Worm (Caenorhabditis elegans) whole organism, dauer: ENCODE data around the gene ikke-1.
"Not testable (repeated sequence)": the region's sequence is repeated elsewhere in the genome, so short reads cannot be mapped to it uniquely, and the experiment has no call there.

Experiments
- unc-62 ChIP-seq: sonication (generic microtip); optimal IDR thresholded peaks from 2 replicates; lab custom pipeline; 2017; ENCODE audit warnings: missing biosample characterization, missing genetic modification reagents, missing genetic modification characterization

Gene ikke-1

ce11 chrIII:9017181-9017651, 33.3 kb downstream of the ikke-1 start, which contains the start of gene F59B2.12:
Gene F59B2.12, plus strand, starts transcription at chrIII:9017601.
- no peak for TF ChIP-seq unc-62 (GFP tag; lab: Kevin White, UChicago)

ce11 chrIII:9012309-9012708, 38.2 kb downstream of the ikke-1 start, which contains the start of gene F59B2.9:
Gene F59B2.9, minus strand, starts transcription at chrIII:9012409.
- TF ChIP-seq unc-62 (GFP tag; lab: Kevin White, UChicago), result no peak

- TF ChIP-seq unc-62 (GFP tag; lab: Kevin White, UChicago), result no peak
These were observed 40.5 kb downstream of the ikke-1 start, which contains the start of gene F59B2.8 for ce11 chrIII:9010047-9010446. Gene F59B2.8, minus strand, starts transcription at chrIII:9010197.

DNA sequence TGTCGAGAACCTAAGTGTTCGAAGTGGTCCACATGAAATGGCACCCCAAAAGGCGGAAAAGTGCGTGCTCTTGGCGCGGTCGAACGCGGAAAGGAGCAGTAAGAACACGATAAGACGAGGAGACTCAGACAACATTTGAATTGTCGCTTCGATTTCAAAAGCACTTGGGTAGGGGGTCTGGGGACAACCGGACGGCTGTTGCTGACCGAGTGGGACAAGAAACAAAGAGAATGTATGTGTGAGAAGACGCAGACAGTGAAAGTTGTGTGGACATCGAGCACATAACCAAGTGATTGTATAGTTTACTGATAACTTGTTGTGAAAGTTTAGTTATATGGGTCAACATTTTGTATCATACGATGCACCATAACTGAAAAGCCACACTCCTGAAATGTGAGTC, 43.3 kb downstream of the ikke-1 start:
- no peak for TF ChIP-seq unc-62 (GFP tag; lab: Kevin White, UChicago)

DNA sequence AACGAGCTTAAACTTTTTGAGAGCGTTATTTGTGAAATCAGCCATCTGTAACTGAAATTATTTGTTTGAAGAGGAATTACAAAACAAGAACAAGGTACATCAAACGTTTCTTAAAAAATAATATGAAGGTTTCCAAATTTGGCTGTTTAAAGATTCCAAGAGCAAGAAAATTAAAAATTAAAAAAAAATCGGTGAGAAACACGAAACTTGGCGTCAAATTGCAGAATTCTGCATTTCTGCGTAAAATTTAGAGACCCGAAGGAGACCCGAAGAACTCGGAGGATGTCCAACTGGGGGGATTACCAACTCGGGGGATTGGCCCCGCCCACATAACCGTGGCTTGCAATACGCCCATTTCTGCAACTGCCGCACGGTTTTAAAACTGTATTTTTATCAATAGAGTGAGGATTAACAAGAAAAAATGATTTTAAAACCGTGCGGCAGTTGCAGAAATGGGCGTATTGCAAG, 44.6 kb downstream of the ikke-1 start, which contains the start of gene rab-6.1:
TSS of gene rab-6.1 (minus strand) at position 51 of the 468 bp plus-strand sequence.
- not testable (repeated sequence) for TF ChIP-seq unc-62 (GFP tag; lab: Kevin White, UChicago)

ce11 chrIII:9004658-9005057, 45.8 kb downstream of the ikke-1 start:
- no peak for TF ChIP-seq unc-62 (GFP tag; lab: Kevin White, UChicago)

ce11 chrIII:9002545-9002944, 48.0 kb downstream of the ikke-1 start, which contains the start of the genes F59B2.15 and zif-1:
Gene F59B2.15, minus strand, starts transcription at chrIII:9002645.
Gene zif-1, plus strand, starts transcription at chrIII:9002779.
- TF ChIP-seq unc-62 (GFP tag; lab: Kevin White, UChicago), result no peak

ce11 chrIII:9001899-9002298, 48.6 kb downstream of the ikke-1 start, which contains the start of gene rpn-6.2:
Gene rpn-6.2, minus strand, starts transcription at chrIII:9001999.
- TF ChIP-seq unc-62 (GFP tag; lab: Kevin White, UChicago), result no peak

- TF ChIP-seq unc-62 (GFP tag; lab: Kevin White, UChicago), result no peak
These were observed 49.0 kb downstream of the ikke-1 start for ce11 chrIII:9001491-9001890.

DNA sequence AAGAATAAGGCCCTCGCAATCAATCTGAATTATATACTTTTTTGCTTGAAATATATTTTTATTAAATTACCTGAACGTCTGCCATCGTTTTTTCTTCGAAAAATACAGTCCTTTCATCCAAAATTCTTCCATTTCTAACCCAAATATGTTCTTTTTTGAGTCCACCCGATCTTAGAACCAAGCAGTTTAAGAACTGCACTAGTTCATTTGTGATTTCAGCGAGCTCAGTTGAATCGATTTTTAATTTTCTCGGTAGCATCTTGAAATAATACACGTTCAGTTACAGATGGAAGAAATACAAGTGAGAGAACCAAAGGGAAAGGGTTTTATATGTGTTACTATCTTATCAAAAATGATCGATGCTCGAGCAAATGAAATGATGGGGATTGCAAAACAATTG, 51.0 kb downstream of the ikke-1 start, which contains the start of gene F59B2.3:
TSS of gene F59B2.3 (minus strand) at position 259 of the 400 bp plus-strand sequence.
- no peak for TF ChIP-seq unc-62 (GFP tag; lab: Kevin White, UChicago)

- TF ChIP-seq unc-62 (GFP tag; lab: Kevin White, UChicago), result no peak
These were observed 51.6 kb downstream of the ikke-1 start for ce11 chrIII:8998884-8999283.

ce11 chrIII:8997821-8998220, 52.7 kb downstream of the ikke-1 start:
- no peak for TF ChIP-seq unc-62 (GFP tag; lab: Kevin White, UChicago)

- TF ChIP-seq unc-62 (GFP tag; lab: Kevin White, UChicago), result no peak
These were observed 53.8 kb downstream of the ikke-1 start, which contains the start of gene skat-1 for ce11 chrIII:8996686-8997085. Gene skat-1, minus strand, starts transcription at chrIII:8996786.
